Worm (Caenorhabditis elegans): Measurements from ENCODE around the gene cpg-7.
A peak's percentile ranks its signal among the peaks of the same experiment; 100 is the strongest.

Gene cpg-7

DNA sequence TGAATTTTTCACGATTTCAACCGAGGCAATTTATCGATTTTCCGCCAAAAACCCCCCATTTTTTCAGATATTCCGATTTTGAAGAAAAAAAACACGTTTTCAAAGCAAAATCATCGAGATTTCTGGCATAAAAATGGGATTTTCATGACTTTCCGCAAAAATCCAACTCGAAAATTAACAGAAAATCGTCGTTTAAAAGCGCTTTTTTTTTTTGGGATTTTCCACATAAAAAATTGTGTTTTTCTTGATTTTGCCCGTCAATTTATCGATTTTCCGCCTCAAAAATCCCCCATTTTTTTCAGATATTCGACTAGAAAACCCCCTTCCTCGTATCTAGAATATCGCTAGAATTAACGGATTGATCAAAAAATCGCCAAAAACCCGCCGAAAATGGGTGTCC, 40.4 kb downstream of the cpg-7 start, which contains the start of gene xrn-1:
TSS of gene xrn-1 (plus strand) at position 301 of the 400 bp plus-strand sequence.
- TF ChIP-seq Y116A8C.19 (tag; optimal IDR thresholded peaks at IDR 0.05; ENCODE audit: borderline replicate concordance) = no peak
- no peak for TF ChIP-seq aly-2 (tag; optimal IDR thresholded peaks at IDR 0.05)
- no peak for TF ChIP-seq C04F5.9 (tag; optimal IDR thresholded peaks at IDR 0.05)
- no peak for TF ChIP-seq C16A3.4 (tag; optimal IDR thresholded peaks at IDR 0.05)
- TF ChIP-seq ceh-8 (GFP tag; optimal IDR thresholded peaks at IDR 0.05) = no peak
- TF ChIP-seq tlp-1 (tag; optimal IDR thresholded peaks at IDR 0.05) = no peak
- no peak for TF ChIP-seq swsn-7 (tag; optimal IDR thresholded peaks at IDR 0.05)
- TF ChIP-seq lsy-2 (tag; optimal IDR thresholded peaks at IDR 0.05) = no peak
- TF ChIP-seq pax-3 (tag; optimal IDR thresholded peaks at IDR 0.05) = no peak
- TF ChIP-seq ceh-63 (GFP tag; optimal IDR thresholded peaks at IDR 0.05) = no peak
- no peak for TF ChIP-seq hpl-2 (GFP tag; optimal IDR thresholded peaks at IDR 0.05)
- no peak for TF ChIP-seq nhr-85 (tag)
- TF ChIP-seq isw-1 (GFP tag; IDR thresholded peaks at IDR 0.05) = no peak
- TF ChIP-seq aha-1 (tag; optimal IDR thresholded peaks at IDR 0.05) = no peak
- TF ChIP-seq zip-4 (GFP tag; optimal IDR thresholded peaks at IDR 0.05) = no peak
- TF ChIP-seq nhr-19 (GFP tag; conservative IDR thresholded peaks at IDR 0.05) = no peak
- TF ChIP-seq tbx-2 (tag; optimal IDR thresholded peaks at IDR 0.05) = no peak
- TF ChIP-seq nhr-77 (tag; optimal IDR thresholded peaks at IDR 0.05) = no peak
- no peak for TF ChIP-seq zag-1 (tag; optimal IDR thresholded peaks at IDR 0.05)
- no peak for TF ChIP-seq elt-3 (tag; optimal IDR thresholded peaks at IDR 0.05)

DNA sequence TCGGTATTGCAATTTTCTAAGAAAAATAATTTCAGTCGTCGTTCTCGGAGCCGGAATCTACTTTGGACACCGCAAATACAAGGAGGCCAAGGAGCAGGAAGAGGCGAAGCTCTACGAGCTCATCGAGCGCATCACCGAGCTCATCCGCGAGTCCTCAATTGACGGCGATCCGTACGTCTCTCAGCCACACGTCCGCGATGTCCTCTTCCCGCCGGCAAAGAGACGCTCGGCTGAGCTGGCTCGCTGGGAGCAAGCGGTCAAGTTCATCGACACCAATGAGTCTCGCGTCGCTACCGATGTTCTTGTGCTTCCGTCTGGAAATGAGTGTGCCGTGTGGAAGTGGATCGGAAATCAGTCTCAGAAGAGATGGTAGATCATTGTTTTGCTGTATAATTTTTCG, 43.5 kb downstream of the cpg-7 start:
- TF ChIP-seq ceh-88 (GFP tag; IDR thresholded peaks at IDR 0.05) = no peak
- TF ChIP-seq efl-1 (optimal IDR thresholded peaks at IDR 0.05) = no peak
- peak in 1 of 2 experiments; percentile 10 for TF ChIP-seq efl-1 (GFP tag; optimal IDR thresholded peaks at IDR 0.05 in 1 of 2)

DNA sequence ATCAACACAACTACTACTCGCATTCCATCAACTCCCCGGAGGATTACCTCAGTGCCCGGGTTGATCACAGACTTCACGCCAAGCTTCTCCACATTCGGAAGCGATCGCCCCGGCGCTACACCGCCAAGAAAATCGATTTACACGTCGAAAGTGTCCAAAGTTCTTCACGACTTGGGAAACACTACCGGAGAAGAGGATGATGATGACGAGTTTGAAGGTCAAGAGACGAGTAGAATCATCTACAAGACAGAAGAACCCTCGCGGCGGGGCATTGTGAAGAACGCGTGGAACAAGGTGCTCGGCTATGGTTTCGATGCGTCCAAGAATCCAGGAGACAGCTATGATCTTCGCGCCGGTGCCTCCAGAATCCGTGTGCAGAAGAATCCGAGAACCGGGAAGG, 45.0 kb downstream of the cpg-7 start:
- TF ChIP-seq efl-1 (optimal IDR thresholded peaks at IDR 0.05) (no peak), efl-1 (GFP tag; optimal IDR thresholded peaks at IDR 0.05 in 1 of 2) (peak in 1 of 2 experiments; percentile 91), unc-62 (GFP tag; optimal IDR thresholded peaks at IDR 0.05) (no peak)

ce11 chrII:14063044-14063500, 46.0 kb downstream of the cpg-7 start, which contains the start of gene lem-2:
Gene lem-2 (plus strand): TSS chrII:14063450.
- TF ChIP-seq F16B12.6 (tag; optimal IDR thresholded peaks at IDR 0.05) = no peak
- no peak for TF ChIP-seq nhr-12 (tag; optimal IDR thresholded peaks at IDR 0.05)
- TF ChIP-seq unc-86 (tag; optimal IDR thresholded peaks at IDR 0.05) = peak; percentile 69
- TF ChIP-seq lin-35 (GFP tag; optimal IDR thresholded peaks at IDR 0.05) = peak; percentile 87 to 90
- peak; percentile 2 for TF ChIP-seq nhr-237 (tag; optimal IDR thresholded peaks at IDR 0.05)
- TF ChIP-seq aly-2 (tag; optimal IDR thresholded peaks at IDR 0.05) = peak; percentile 31
- TF ChIP-seq pqm-1 (tag; optimal IDR thresholded peaks at IDR 0.05) = no peak
- TF ChIP-seq mef-2 (tag; optimal IDR thresholded peaks at IDR 0.05) = no peak
- peak; percentile 87 for TF ChIP-seq nhr-77 (tag; optimal IDR thresholded peaks at IDR 0.05)
- no peak for TF ChIP-seq nhr-28 (tag; optimal IDR thresholded peaks at IDR 0.05)
- no peak for TF ChIP-seq tlp-1 (tag; optimal IDR thresholded peaks at IDR 0.05)
- TF ChIP-seq unc-130 (tag; optimal IDR thresholded peaks at IDR 0.05) = peak; percentile 48
- TF ChIP-seq lsy-2 (tag; optimal IDR thresholded peaks at IDR 0.05) = peak; percentile 66 to 81
- no peak for TF ChIP-seq unc-30 (tag; optimal IDR thresholded peaks at IDR 0.05)
- peak; percentile 51 for TF ChIP-seq skn-1 (tag; optimal IDR thresholded peaks at IDR 0.05)
- TF ChIP-seq isw-1 (GFP tag; IDR thresholded peaks at IDR 0.05) = peak; percentile 87
- TF ChIP-seq blmp-1 (tag; optimal IDR thresholded peaks at IDR 0.05) = peak; percentile 30
- TF ChIP-seq C34B4.2 (tag; optimal IDR thresholded peaks at IDR 0.05) = no peak
- TF ChIP-seq elt-2 (tag; optimal IDR thresholded peaks at IDR 0.05) = peak; percentile 38
- no peak for TF ChIP-seq hlh-17 (GFP tag; optimal IDR thresholded peaks at IDR 0.05; ENCODE audit: borderline replicate concordance)
- TF ChIP-seq hpl-2 (GFP tag; optimal IDR thresholded peaks at IDR 0.05) = no peak
- peak; percentile 35 for TF ChIP-seq snpc-4 (tag; optimal IDR thresholded peaks at IDR 0.05)
- TF ChIP-seq jun-1 (tag; optimal IDR thresholded peaks at IDR 0.05) = peak; percentile 42
- no peak for TF ChIP-seq sup-37 (GFP tag; optimal IDR thresholded peaks at IDR 0.05)
- peak; percentile 44 to 74 (median 73) for TF ChIP-seq ceh-82 (tag; optimal IDR thresholded peaks at IDR 0.05)
- TF ChIP-seq aha-1 (tag; optimal IDR thresholded peaks at IDR 0.05) = no peak
- peak; percentile 71 for TF ChIP-seq fkh-4 (tag; optimal IDR thresholded peaks at IDR 0.05; ENCODE audit: borderline replicate concordance)
- peak; percentile 97 for TF ChIP-seq fkh-8 (tag; optimal IDR thresholded peaks at IDR 0.05)
- TF ChIP-seq ceh-8 (GFP tag; optimal IDR thresholded peaks at IDR 0.05) = peak; percentile 52
- TF ChIP-seq C04F5.9 (tag; optimal IDR thresholded peaks at IDR 0.05) = peak; percentile 70
- no peak for TF ChIP-seq hlh-4 (tag; optimal IDR thresholded peaks at IDR 0.05)
- peak; percentile 82 for TF ChIP-seq nhr-20 (tag; optimal IDR thresholded peaks at IDR 0.05)
- TF ChIP-seq vab-15 (tag; optimal IDR thresholded peaks at IDR 0.05) = peak; percentile 87
